Worm (Caenorhabditis elegans): ENCODE results near the gene unc-86.

DNA sequence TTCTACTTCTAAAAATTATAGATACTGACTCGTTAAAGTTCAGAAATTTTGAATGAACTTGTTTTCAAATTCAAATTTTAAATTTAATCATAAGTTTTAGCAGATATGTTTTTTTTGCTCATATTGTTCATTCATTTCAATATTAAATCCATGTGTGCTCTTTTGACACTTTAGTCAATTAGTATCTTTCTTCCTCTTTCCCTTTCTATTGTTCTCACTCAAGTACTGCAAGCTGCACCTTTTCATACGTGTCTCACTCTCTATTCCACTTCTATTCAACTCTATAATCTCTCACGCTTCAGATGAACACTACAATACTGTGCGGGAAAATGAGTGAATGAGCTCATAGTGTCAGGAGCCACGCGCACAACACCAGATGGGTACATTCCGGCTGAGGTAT, 1.8 kb upstream of the unc-86 start, which contains the start of gene C30A5.16:
- TF ChIP-seq hnd-1 (tag; optimal IDR thresholded peaks at IDR 0.05) (no peak), ama-1 (optimal IDR thresholded peaks at IDR 0.05) (no peak), hmbx-1 (tag; optimal IDR thresholded peaks at IDR 0.05) (no peak), scrt-1 (GFP tag; IDR thresholded peaks at IDR 0.05) (no peak), F13C5.2 (tag; optimal IDR thresholded peaks at IDR 0.05) (no peak)
